Worm (Caenorhabditis elegans): ENCODE data around the gene swsn-1.

DNA sequence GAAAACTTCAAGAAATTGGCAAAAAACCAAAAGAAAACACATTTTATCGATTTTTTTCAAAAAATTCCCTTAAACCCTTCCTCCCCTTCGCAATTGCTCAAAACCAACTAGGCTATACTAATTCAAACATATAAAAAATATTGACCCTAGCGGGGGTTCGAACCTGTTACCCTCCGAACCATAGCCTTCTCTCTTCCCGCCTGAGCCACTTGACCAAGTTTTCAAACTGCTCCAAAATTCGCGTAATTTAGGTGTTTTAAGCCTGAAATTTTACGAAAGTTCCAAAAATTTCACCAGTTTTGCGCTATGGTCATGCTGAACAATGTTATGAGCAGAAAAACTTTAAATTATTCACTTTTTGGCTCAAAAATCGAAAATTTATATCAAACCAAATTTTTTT lies 14.8 kb downstream of the swsn-1 start:
- no peak for TF ChIP-seq ztf-11 (tag; optimal IDR thresholded peaks at IDR 0.05)
- TF ChIP-seq pha-4 (GFP tag; IDR thresholded peaks at IDR 0.05) = no peak
- TF ChIP-seq pha-4 (tag; optimal IDR thresholded peaks at IDR 0.05) = no peak
- TF ChIP-seq ces-1 (GFP tag; optimal IDR thresholded peaks at IDR 0.05) = no peak
- no peak for TF ChIP-seq Y75B8A.6 (GFP tag; IDR thresholded peaks at IDR 0.05)
- TF ChIP-seq jun-1 (tag; optimal IDR thresholded peaks at IDR 0.05) = no peak
- TF ChIP-seq snpc-1.2 (GFP tag; IDR thresholded peaks at IDR 0.05) = no peak
- TF ChIP-seq cey-2 (tag; optimal IDR thresholded peaks at IDR 0.05; ENCODE audit: borderline replicate concordance, insufficient read depth) = no peak
- no peak for TF ChIP-seq Y5F2A.4 (GFP tag; optimal IDR thresholded peaks at IDR 0.05)
- TF ChIP-seq nhr-6 (tag; optimal IDR thresholded peaks at IDR 0.05) = no peak
- no peak for TF ChIP-seq dpl-1 (GFP tag; optimal IDR thresholded peaks at IDR 0.05)
- no peak for TF ChIP-seq lin-38 (GFP tag; IDR thresholded peaks at IDR 0.05)
- no peak for TF ChIP-seq dve-1 (tag; optimal IDR thresholded peaks at IDR 0.05; ENCODE audit: insufficient read depth)
- TF ChIP-seq zfp-2 (tag; optimal IDR thresholded peaks at IDR 0.05) = no peak
